Worm (Caenorhabditis elegans) whole organism, midembryonic: ENCODE results near the gene T23B12.6.

Source experiments
- cog-1 ChIP-seq: sonication (generic microtip); optimal IDR thresholded peaks from 2 replicates; lab custom pipeline; 2016; ENCODE audit warnings: missing genetic modification characterization, missing compliant biosample characterization
- ztf-23 ChIP-seq: fragments of 200-800 bp; sonication (Bioruptor generic); IDR thresholded peaks from 2 replicates; pipeline ENCODE4 v1.3.6; 2022; ENCODE audit warnings: missing genetic modification reagents, missing genetic modification characterization, missing compliant biosample characterization

ce11 chrV:8481274-8481673 lies 21.1 kb upstream of the T23B12.6 start:
- TF ChIP-seq cog-1 (tag; lab: Kevin White, UChicago): no peak
- TF ChIP-seq ztf-23 (GFP tag; lab: Robert Waterston, UW): no peak
